Worm (Caenorhabditis elegans) whole organism, L4/young adult: ENCODE measurements around the gene hda-11.

Experiments
- dao-5 ChIP-seq: sonication (generic microtip); optimal IDR thresholded peaks from 2 replicates; lab custom pipeline; 2016; ENCODE audit warnings: missing genotype, missing genetic modification characterization, moderate library complexity, missing compliant biosample characterization
- him-1 ChIP-seq: sonication (generic microtip); optimal IDR thresholded peaks from 2 replicates; lab custom pipeline; 2016; ENCODE audit warnings: missing genotype, missing genetic modification reagents, missing genetic modification characterization, missing compliant biosample characterization

- TF ChIP-seq him-1 (tag; lab: Kevin White, UChicago): no peak
- no peak for TF ChIP-seq dao-5 (tag; lab: Kevin White, UChicago)
Measured at ce11 chrV:10555239-10555638, 29.3 kb downstream of the hda-11 start, which contains the start of gene F32G8.3.
